Worm (Caenorhabditis elegans) whole organism, mixed stage, embryonic: Measurements from ENCODE around the gene K12H4.6.

Experiments
- M03D4.4 ChIP-seq: sonication (generic microtip); optimal IDR thresholded peaks from 2 replicates; lab custom pipeline; 2017; ENCODE audit warnings: mild to moderate bottlenecking, missing genetic modification characterization, missing compliant biosample characterization
- bed-3 ChIP-seq: fragments of 200-800 bp; sonication (Bioruptor generic); optimal IDR thresholded peaks from 3 replicates; lab custom pipeline; 2018; ENCODE audit warnings: mild to moderate bottlenecking, missing genetic modification characterization, moderate library complexity, missing compliant biosample characterization
- blmp-1 ChIP-seq: fragments of 150-350 bp; optimal IDR thresholded peaks from 2 replicates; lab custom pipeline; 2014; ENCODE audit warnings: missing biosample characterization, missing genetic modification characterization
- ceh-39 ChIP-seq: fragments of 150-350 bp; optimal IDR thresholded peaks from 2 replicates; lab custom pipeline; 2014; ENCODE audit warnings: missing biosample characterization, missing genetic modification characterization
- ceh-43 ChIP-seq: fragments of 200-800 bp; sonication (Bioruptor generic); optimal IDR thresholded peaks from 2 replicates; lab custom pipeline; 2018; ENCODE audit warnings: mild to moderate bottlenecking, missing genetic modification characterization, moderate library complexity, missing compliant biosample characterization
- ces-1 ChIP-seq: fragments of 150-350 bp; optimal IDR thresholded peaks from 2 replicates; lab custom pipeline; 2014; ENCODE audit warnings: missing biosample characterization, missing genetic modification reagents, missing genetic modification characterization
- cnd-1 ChIP-seq: fragments of 200-800 bp; sonication (Bioruptor generic); optimal IDR thresholded peaks from 2 replicates; lab custom pipeline; 2018; ENCODE audit warnings: mild to moderate bottlenecking, missing genetic modification characterization, missing compliant biosample characterization
- drap-1 ChIP-seq: fragments of 200-800 bp; sonication (Bioruptor generic); optimal IDR thresholded peaks from 3 replicates; lab custom pipeline; 2018; ENCODE audit warnings: mild to moderate bottlenecking, missing genetic modification characterization, missing compliant biosample characterization
- elt-1 ChIP-seq: sonication (generic microtip); optimal IDR thresholded peaks from 2 replicates; lab custom pipeline; 2017; ENCODE audit warnings: missing genetic modification characterization, mild to moderate bottlenecking, missing compliant biosample characterization, antibody characterized with exemption, moderate library complexity, borderline replicate concordance; ENCODE audit not compliant: insufficient read depth
- elt-3 ChIP-seq: fragments of 150-350 bp; optimal IDR thresholded peaks from 2 replicates; lab custom pipeline; 2014; ENCODE audit warnings: missing biosample characterization, missing genetic modification characterization
- flh-1 ChIP-seq: fragments of 200-800 bp; sonication (Bioruptor generic); optimal IDR thresholded peaks from 2 replicates; lab custom pipeline; 2018; ENCODE audit warnings: mild to moderate bottlenecking, missing genetic modification characterization, moderate library complexity, missing compliant biosample characterization
- ham-2 ChIP-seq: fragments of 200-800 bp; sonication (Bioruptor generic); optimal IDR thresholded peaks from 2 replicates; lab custom pipeline; 2018; ENCODE audit warnings: mild to moderate bottlenecking, missing genetic modification characterization, missing compliant biosample characterization
- hlh-1 ChIP-seq: fragments of 150-350 bp; optimal IDR thresholded peaks from 2 replicates; lab custom pipeline; 2014; ENCODE audit warnings: missing biosample characterization, missing genetic modification reagents, missing genetic modification characterization
- lin-13 ChIP-seq: fragments of 150-350 bp; optimal IDR thresholded peaks from 2 replicates; lab custom pipeline; 2014; ENCODE audit warnings: missing biosample characterization, missing genetic modification characterization
- lin-32 ChIP-seq: fragments of 200-800 bp; sonication (Bioruptor generic); optimal IDR thresholded peaks from 2 replicates; lab custom pipeline; 2018; ENCODE audit warnings: mild to moderate bottlenecking, missing genetic modification characterization, missing compliant biosample characterization
- lsy-2 ChIP-seq: fragments of 150-350 bp; optimal IDR thresholded peaks from 2 replicates; lab custom pipeline; 2014; ENCODE audit warnings: missing biosample characterization, missing genetic modification characterization
- mab-5 ChIP-seq: fragments of 150-350 bp; optimal IDR thresholded peaks from 2 replicates; lab custom pipeline; 2014; ENCODE audit warnings: missing biosample characterization, missing genetic modification characterization
- mep-1 ChIP-seq: fragments of 150-350 bp; optimal IDR thresholded peaks from 2 replicates; lab custom pipeline; 2017; ENCODE audit warnings: missing biosample characterization, missing genetic modification reagents, missing genetic modification characterization, inconsistent platforms
- nhr-12 ChIP-seq: fragments of 150-350 bp; optimal IDR thresholded peaks from 2 replicates; lab custom pipeline; 2014; ENCODE audit warnings: missing biosample characterization, missing genetic modification characterization
- nhr-237 ChIP-seq: fragments of 150-350 bp; optimal IDR thresholded peaks from 2 replicates; lab custom pipeline; 2014; ENCODE audit warnings: missing biosample characterization, missing genetic modification characterization
- nhr-76 ChIP-seq: sonication (generic microtip); optimal IDR thresholded peaks from 2 replicates; lab custom pipeline; 2017; ENCODE audit warnings: missing biosample characterization, missing genetic modification characterization
- pha-4 ChIP-seq: fragments of 150-350 bp; optimal IDR thresholded peaks from 2 replicates; lab custom pipeline; 2018; ENCODE audit warnings: missing biosample characterization, missing genetic modification reagents, missing genetic modification characterization
- sem-2 ChIP-seq: fragments of 200-800 bp; sonication (Bioruptor generic); optimal IDR thresholded peaks from 2 replicates; lab custom pipeline; 2018; ENCODE audit warnings: mild to moderate bottlenecking, missing genetic modification characterization, missing compliant biosample characterization
- snpc-4 ChIP-seq: fragments of 150-350 bp; optimal IDR thresholded peaks from 2 replicates; lab custom pipeline; 2014; ENCODE audit warnings: missing biosample characterization, missing genetic modification characterization
- sptf-1 ChIP-seq: sonication (generic microtip); optimal IDR thresholded peaks from 2 replicates; lab custom pipeline; 2017; ENCODE audit warnings: mild to moderate bottlenecking, missing genetic modification characterization, moderate library complexity, missing compliant biosample characterization
- tbx-8 ChIP-seq: fragments of 200-800 bp; sonication (Bioruptor generic); optimal IDR thresholded peaks from 2 replicates; lab custom pipeline; 2018; ENCODE audit warnings: mild to moderate bottlenecking, missing genetic modification characterization, moderate library complexity, missing compliant biosample characterization
- unc-120 ChIP-seq: sonication (generic microtip); optimal IDR thresholded peaks from 2 replicates; lab custom pipeline; 2017; ENCODE audit warnings: missing genetic modification characterization, missing compliant biosample characterization; ENCODE audit not compliant: poor library complexity, severe bottlenecking
- unc-39 ChIP-seq: fragments of 150-350 bp; optimal IDR thresholded peaks from 2 replicates; lab custom pipeline; 2014; ENCODE audit warnings: missing biosample characterization, missing genetic modification characterization
- unc-62 ChIP-seq: fragments of 150-350 bp; optimal IDR thresholded peaks from 2 replicates; lab custom pipeline; 2014; ENCODE audit warnings: missing biosample characterization, missing genetic modification reagents, missing genetic modification characterization
- zip-8 ChIP-seq: fragments of 150-350 bp; optimal IDR thresholded peaks from 2 replicates; lab custom pipeline; 2014; ENCODE audit warnings: missing biosample characterization, missing genetic modification characterization

Gene K12H4.6

ce11 chrIII:8020823-8021332 is 21.8 kb downstream of the K12H4.6 start, which contains the start of gene lin-36 (continued):
- peak; percentile 44 for TF ChIP-seq sptf-1
- TF ChIP-seq, all 35 proteins: peak for 18

- TF ChIP-seq M03D4.4 = no peak
- no peak for TF ChIP-seq zip-8
- TF ChIP-seq snpc-4 (tag; lab: Kevin White, UChicago) = no peak
- TF ChIP-seq tbx-8 = no peak
- no peak for TF ChIP-seq elt-3 (tag; lab: Kevin White, UChicago)
- TF ChIP-seq ham-2 (GFP tag; lab: Kevin White, UChicago) = no peak
- TF ChIP-seq cnd-1 (tag; lab: Kevin White, UChicago) = no peak
- no peak for TF ChIP-seq bed-3 (GFP tag; lab: Kevin White, UChicago)
- TF ChIP-seq flh-1 (GFP tag; lab: Kevin White, UChicago) = no peak
- TF ChIP-seq unc-120 (tag; lab: Kevin White, UChicago) = no peak
- no peak for TF ChIP-seq ceh-39 (tag; lab: Kevin White, UChicago)
- no peak for TF ChIP-seq hlh-1 (tag; lab: Kevin White, UChicago)
- TF ChIP-seq elt-1 (tag; lab: Kevin White, UChicago) = no peak
- no peak for TF ChIP-seq nhr-12 (tag; lab: Kevin White, UChicago)
- no peak for TF ChIP-seq pha-4 (tag; lab: Kevin White, UChicago)
- no peak for TF ChIP-seq blmp-1 (tag; lab: Kevin White, UChicago)
Measured at ce11 chrIII:8017053-8017452, 25.6 kb downstream of the K12H4.6 start.

ce11 chrIII:8016438-8016837 is 26.2 kb downstream of the K12H4.6 start, which contains the start of gene F44B9.5:
Gene F44B9.5, minus strand, starts transcription at chrIII:8016538.
- TF ChIP-seq unc-120 (tag; lab: Kevin White, UChicago) (no peak), tbx-8 (no peak), sem-2 (no peak), cnd-1 (tag; lab: Kevin White, UChicago) (no peak), ham-2 (GFP tag; lab: Kevin White, UChicago) (no peak), unc-39 (tag; lab: Kevin White, UChicago) (no peak), unc-62 (GFP tag; lab: Kevin White, UChicago) (no peak), flh-1 (GFP tag; lab: Kevin White, UChicago) (no peak), drap-1 (GFP tag; lab: Kevin White, UChicago) (no peak), nhr-76 (tag; lab: Kevin White, UChicago) (no peak), snpc-4 (tag; lab: Kevin White, UChicago) (no peak), lin-32 (GFP tag; lab: Kevin White, UChicago) (no peak), nhr-237 (tag; lab: Kevin White, UChicago) (no peak), lin-13 (tag; lab: Kevin White, UChicago) (no peak), ceh-43 (GFP tag; lab: Kevin White, UChicago) (no peak), ces-1 (GFP tag; lab: Kevin White, UChicago) (no peak)

ce11 chrIII:8013582-8013981 is 29.1 kb downstream of the K12H4.6 start:
- TF ChIP-seq M03D4.4 (no peak), lin-32 (GFP tag; lab: Kevin White, UChicago) (no peak), nhr-237 (tag; lab: Kevin White, UChicago) (no peak), snpc-4 (tag; lab: Kevin White, UChicago) (no peak), cnd-1 (tag; lab: Kevin White, UChicago) (no peak), ham-2 (GFP tag; lab: Kevin White, UChicago) (no peak), lsy-2 (tag; lab: Kevin White, UChicago) (no peak), flh-1 (GFP tag; lab: Kevin White, UChicago) (no peak), mab-5 (tag; lab: Kevin White, UChicago) (no peak), drap-1 (GFP tag; lab: Kevin White, UChicago) (no peak), sem-2 (no peak), tbx-8 (no peak), mep-1 (no peak), unc-39 (tag; lab: Kevin White, UChicago) (no peak), ceh-43 (GFP tag; lab: Kevin White, UChicago) (no peak)

ce11 chrIII:8010260-8010822 is 32.3 kb downstream of the K12H4.6 start, which contains the start of gene cit-1.2:
Gene cit-1.2, plus strand, starts transcription at chrIII:8010772.
- TF ChIP-seq unc-39 (tag; lab: Kevin White, UChicago) = no peak
- no peak for TF ChIP-seq elt-1 (tag; lab: Kevin White, UChicago)
- no peak for TF ChIP-seq hlh-1 (tag; lab: Kevin White, UChicago)
